Fruit fly (Drosophila melanogaster): ENCODE results near the gene Rbcn-3A.

The Rbcn-3A gene

DNA sequence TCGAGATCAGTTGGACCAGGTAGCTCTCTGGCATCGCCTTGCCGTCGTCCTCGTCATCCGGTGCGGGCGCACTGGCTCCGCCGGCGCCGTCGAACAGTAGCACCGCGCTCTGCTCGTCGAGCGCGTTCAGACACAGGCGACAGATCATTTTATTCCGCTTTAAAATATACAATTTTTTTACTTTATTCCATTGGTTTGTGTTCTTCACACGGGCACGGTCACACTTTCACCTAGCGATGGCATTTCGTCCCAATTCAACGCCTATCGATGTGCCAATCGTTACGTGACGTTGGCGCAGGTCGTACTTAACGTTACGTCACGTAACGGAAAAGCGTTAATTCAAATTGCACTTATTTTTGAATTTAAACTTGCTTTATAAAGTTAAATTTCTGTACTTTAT lies 45.8 kb upstream of the Rbcn-3A start, which contains the start of gene CG12219 (continued):
- TF ChIP-seq CG10654 (GFP tag; optimal IDR thresholded peaks at IDR 0.05): no peak
- TF ChIP-seq ssp (GFP tag; IDR thresholded peaks at IDR 0.05): no peak
- TF ChIP-seq CG12219 (GFP tag; optimal IDR thresholded peaks at IDR 0.05): no peak
- TF ChIP-seq CG7745 (tag; optimal IDR thresholded peaks at IDR 0.05): no peak
- no peak for TF ChIP-seq usp (GFP tag; optimal IDR thresholded peaks at IDR 0.05)
- TF ChIP-seq Dp (GFP tag; optimal IDR thresholded peaks at IDR 0.05): peak; percentile 60
- TF ChIP-seq CG4424 (GFP tag; optimal IDR thresholded peaks at IDR 0.05): no peak
- no peak for TF ChIP-seq Aef1 (GFP tag; IDR thresholded peaks at IDR 0.05)
- TF ChIP-seq CG13624 (GFP tag; optimal IDR thresholded peaks at IDR 0.05): no peak
- TF ChIP-seq trh (GFP tag; optimal IDR thresholded peaks at IDR 0.05): no peak
- TF ChIP-seq CG15011 (GFP tag; optimal IDR thresholded peaks at IDR 0.05): no peak
- TF ChIP-seq CG14860 (GFP tag; IDR thresholded peaks at IDR 0.05; ENCODE audit: partially characterized antibody): no peak
- TF ChIP-seq shn (GFP tag; optimal IDR thresholded peaks at IDR 0.05): no peak
- TF ChIP-seq CG2116 (GFP tag; optimal IDR thresholded peaks at IDR 0.05): peak; percentile 61
- TF ChIP-seq schlank (tag; optimal IDR thresholded peaks at IDR 0.05): no peak
- TF ChIP-seq CG7357 (GFP tag; IDR thresholded peaks at IDR 0.05): no peak
- TF ChIP-seq pzg (GFP tag; optimal IDR thresholded peaks at IDR 0.05): peak; percentile 72
- TF ChIP-seq CG14014 (GFP tag; IDR thresholded peaks at IDR 0.05): no peak
- TF ChIP-seq CG12659 (GFP tag; optimal IDR thresholded peaks at IDR 0.05): peak; percentile 20
- no peak for TF ChIP-seq CG2199 (GFP tag; IDR thresholded peaks at IDR 0.05)
- no peak for TF ChIP-seq peb (GFP tag; IDR thresholded peaks at IDR 0.05)
- no peak for TF ChIP-seq CG4707 (GFP tag; optimal IDR thresholded peaks at IDR 0.05)
- no peak for TF ChIP-seq Stat92E (GFP tag; optimal IDR thresholded peaks at IDR 0.05)
- no peak for TF ChIP-seq sima (GFP tag; optimal IDR thresholded peaks at IDR 0.05)
- TF ChIP-seq MESR4 (GFP tag; optimal IDR thresholded peaks at IDR 0.05): peak; percentile 72
- no peak for TF ChIP-seq CG12104 (GFP tag; optimal IDR thresholded peaks at IDR 0.05)
- TF ChIP-seq CG10209 (GFP tag; optimal IDR thresholded peaks at IDR 0.05): no peak
- no peak for TF ChIP-seq ab (GFP tag; optimal IDR thresholded peaks at IDR 0.05)
- TF ChIP-seq CG3838 (GFP tag; optimal IDR thresholded peaks at IDR 0.05): no peak
- no peak for TF ChIP-seq Blimp-1 (GFP tag; optimal IDR thresholded peaks at IDR 0.05)
- no peak for TF ChIP-seq Hr3 (GFP tag; optimal IDR thresholded peaks at IDR 0.05)
- peak; percentile 27; the same call in 1 of the 2 replicates for TF ChIP-seq CG2129 (GFP tag; IDR thresholded peaks at IDR 0.05; ENCODE audit: partially characterized antibody)
- no peak for TF ChIP-seq Doc2 (GFP tag; IDR thresholded peaks at IDR 0.05)
- TF ChIP-seq CG13894 (tag; optimal IDR thresholded peaks at IDR 0.05): no peak
- no peak for TF ChIP-seq Antp (GFP tag; optimal IDR thresholded peaks at IDR 0.05)
- no peak for TF ChIP-seq CG14667 (GFP tag; IDR thresholded peaks at IDR 0.05)
- peak; percentile 73 for TF ChIP-seq BEAF-32 (GFP tag; optimal IDR thresholded peaks at IDR 0.05)
- TF ChIP-seq knrl (GFP tag; IDR thresholded peaks at IDR 0.05; ENCODE audit: partially characterized antibody): peak; percentile 36; the same call in 1 of the 3 replicates
- no peak for TF ChIP-seq prd (optimal IDR thresholded peaks at IDR 0.05)
- TF ChIP-seq prd (GFP tag; IDR thresholded peaks at IDR 0.05): no peak
- TF ChIP-seq zen2 (GFP tag; IDR thresholded peaks at IDR 0.05; ENCODE audit: partially characterized antibody): peak; percentile 38; the same call in 1 of the 3 replicates
- TF ChIP-seq Poxn (GFP tag; IDR thresholded peaks at IDR 0.05): no peak
- no peak for TF ChIP-seq eve (GFP tag; optimal IDR thresholded peaks at IDR 0.05)
- TF ChIP-seq trem (tag; optimal IDR thresholded peaks at IDR 0.05): peak; percentile 49
- TF ChIP-seq CG15073 (GFP tag; optimal IDR thresholded peaks at IDR 0.05): no peak
- TF ChIP-seq CG18619 (GFP tag; optimal IDR thresholded peaks at IDR 0.05): no peak
- TF ChIP-seq ttk (GFP tag; IDR thresholded peaks at IDR 0.05): no peak
- TF ChIP-seq CG8924 (tag; optimal IDR thresholded peaks at IDR 0.05): no peak
- TF ChIP-seq sug (tag; optimal IDR thresholded peaks at IDR 0.05): no peak
- TF ChIP-seq CG13296 (GFP tag; optimal IDR thresholded peaks at IDR 0.05): no peak
- no peak for TF ChIP-seq ATbp (GFP tag; optimal IDR thresholded peaks at IDR 0.05)
